Fruit fly (Drosophila melanogaster) whole organism, wandering third instar larva: Measurements from ENCODE around the gene Rab8.

Experiments used
- Abd-B ChIP-seq: fragments of >200 bp; optimal IDR thresholded peaks from 2 replicates; lab custom pipeline; 2017; ENCODE audit warnings: missing biosample characterization, missing genetic modification characterization
- CG32264 ChIP-seq: fragments of 200-800 bp; sonication (Bioruptor generic); optimal IDR thresholded peaks from 2 replicates; lab custom pipeline; 2016; ENCODE audit warnings: missing biosample characterization, missing genetic modification characterization
- CrebA ChIP-seq: fragments of 200-800 bp; sonication (Bioruptor generic); optimal IDR thresholded peaks from 2 replicates; lab custom pipeline; 2016; ENCODE audit warnings: missing biosample characterization, mild to moderate bottlenecking, missing genetic modification characterization, borderline replicate concordance
- Dfd ChIP-seq: fragments of >200 bp; optimal IDR thresholded peaks from 2 replicates; lab custom pipeline; 2017; ENCODE audit warnings: missing biosample characterization, missing genetic modification characterization
- Dif ChIP-seq: fragments of 200-275, 200-300 bp; sonication (Bioruptor generic); optimal IDR thresholded peaks from 2 replicates; lab custom pipeline; 2018; ENCODE audit warnings: missing biosample characterization, missing genetic modification characterization; ENCODE audit not compliant: partially characterized antibody
- GATAd ChIP-seq: sonication (Bioruptor generic); optimal IDR thresholded peaks from 2 replicates; lab custom pipeline; 2016; ENCODE audit warnings: missing biosample characterization, missing genetic modification characterization
- HLH106 ChIP-seq: fragments of 200-800 bp; optimal IDR thresholded peaks from 3 replicates; lab custom pipeline; 2019; ENCODE audit warnings: missing biosample characterization, mild to moderate bottlenecking, missing genetic modification characterization, moderate library complexity
- Hnf4 ChIP-seq: fragments of 200-800 bp; sonication (Bioruptor generic); optimal IDR thresholded peaks from 2 replicates; lab custom pipeline; 2016; ENCODE audit warnings: missing biosample characterization, mild to moderate bottlenecking, missing genetic modification characterization
- Hr78 ChIP-seq: fragments of >200 bp; optimal IDR thresholded peaks from 2 replicates; lab custom pipeline; 2017; ENCODE audit warnings: missing biosample characterization, missing genetic modification characterization
- Jra ChIP-seq: sonication (Bioruptor generic); optimal IDR thresholded peaks from 2 replicates; lab custom pipeline; 2016; ENCODE audit warnings: missing biosample characterization, missing genetic modification characterization
- Mio ChIP-seq: sonication (Bioruptor generic); optimal IDR thresholded peaks from 2 replicates; lab custom pipeline; 2016; ENCODE audit warnings: missing biosample characterization, missing genetic modification characterization
- Myc ChIP-seq: fragments of >200 bp; optimal IDR thresholded peaks from 2 replicates; lab custom pipeline; 2017
- N ChIP-seq: fragments of >200 bp; optimal IDR thresholded peaks from 2 replicates; lab custom pipeline; 2018; ENCODE audit warnings: missing biosample characterization, missing external identifiers, missing genetic modification characterization
- OdsH ChIP-seq: fragments of 200-800 bp; sonication (Bioruptor generic); optimal IDR thresholded peaks from 2 replicates; lab custom pipeline; 2016; ENCODE audit warnings: missing biosample characterization, mild to moderate bottlenecking, missing genetic modification characterization
- Rel ChIP-seq, 2 experiments: fragments of 200-800 bp; sonication (Bioruptor generic) in 1 of 2; optimal IDR thresholded peaks; 2 replicates in 1 of 2; 3 replicates in 1 of 2; lab custom pipeline; 2016 to 2019; ENCODE audit warnings: mild to moderate bottlenecking in 2 of 2, missing biosample characterization in 2 of 2, missing genetic modification characterization in 2 of 2, moderate library complexity in 1 of 2
- Sp1 ChIP-seq: fragments of 200-800 bp; sonication (Bioruptor generic); optimal IDR thresholded peaks from 3 replicates; lab custom pipeline; 2019; ENCODE audit warnings: missing biosample characterization, mild to moderate bottlenecking, missing genetic modification characterization, moderate library complexity
- Vsx2 ChIP-seq: fragments of 200-300, 225-300 bp; sonication (Bioruptor generic); optimal IDR thresholded peaks from 2 replicates; lab custom pipeline; 2018; ENCODE audit warnings: missing biosample characterization, missing genetic modification characterization; ENCODE audit not compliant: partially characterized antibody
- br ChIP-seq: fragments of 200-800 bp; sonication (Bioruptor generic); optimal IDR thresholded peaks from 2 replicates; lab custom pipeline; 2016; ENCODE audit warnings: missing biosample characterization, missing genetic modification characterization
- brk ChIP-seq: fragments of 200-800 bp; sonication (Bioruptor generic); optimal IDR thresholded peaks from 2 replicates; lab custom pipeline; 2016; ENCODE audit warnings: missing biosample characterization, mild to moderate bottlenecking, missing genetic modification characterization
- dl ChIP-seq, 2 experiments: fragments of 175-275, 200-275 bp in 1 of 2; fragments of 200-275 bp in 1 of 2; sonication (Bioruptor generic); optimal IDR thresholded peaks; lab custom pipeline; 2018; ENCODE audit warnings: mild to moderate bottlenecking in 2 of 2, missing biosample characterization in 2 of 2, missing genetic modification characterization in 2 of 2, moderate library complexity in 2 of 2; ENCODE audit not compliant: partially characterized antibody in 2 of 2, insufficient read depth in 1 of 2
- dmrt93B ChIP-seq: fragments of 200-800 bp; sonication (Bioruptor generic); optimal IDR thresholded peaks from 2 replicates; lab custom pipeline; 2018; ENCODE audit warnings: missing biosample characterization, mild to moderate bottlenecking, missing genetic modification characterization
- dsf ChIP-seq: sonication (Bioruptor generic); optimal IDR thresholded peaks from 2 replicates; lab custom pipeline; 2016; ENCODE audit warnings: missing biosample characterization, missing genetic modification characterization, borderline replicate concordance
- ey ChIP-seq: fragments of 200-800 bp; sonication (Bioruptor generic); optimal IDR thresholded peaks from 2 replicates; lab custom pipeline; 2016; ENCODE audit warnings: missing biosample characterization, missing genetic modification characterization
- foxo ChIP-seq, 2 experiments: fragments of 200-800 bp; sonication (Bioruptor generic); optimal IDR thresholded peaks; 2 replicates in 1 of 2; 3 replicates in 1 of 2; lab custom pipeline; 2016 to 2017; ENCODE audit warnings: missing biosample characterization in 2 of 2, missing genetic modification characterization in 2 of 2
- fru ChIP-seq: fragments of 200-800 bp; sonication (Bioruptor generic); optimal IDR thresholded peaks from 3 replicates; lab custom pipeline; 2016; ENCODE audit warnings: missing biosample characterization, mild to moderate bottlenecking, missing genetic modification characterization
- h ChIP-seq: fragments of 200-800 bp; sonication (Bioruptor generic); optimal IDR thresholded peaks from 3 replicates; lab custom pipeline; 2016; ENCODE audit warnings: missing biosample characterization, mild to moderate bottlenecking, missing genetic modification characterization
- lola ChIP-seq: fragments of >200 bp; optimal IDR thresholded peaks from 2 replicates; lab custom pipeline; 2017; ENCODE audit warnings: missing biosample characterization, missing genetic modification characterization
- pan ChIP-seq: fragments of >200 bp; optimal IDR thresholded peaks from 2 replicates; lab custom pipeline; 2017
- psq ChIP-seq: fragments of 200-800 bp; sonication (Bioruptor generic); optimal IDR thresholded peaks from 3 replicates; lab custom pipeline; 2017; ENCODE audit warnings: missing biosample characterization, mild to moderate bottlenecking, missing genetic modification characterization, moderate library complexity
- rgr ChIP-seq: fragments of 200-800 bp; sonication (Bioruptor generic); optimal IDR thresholded peaks from 3 replicates; lab custom pipeline; 2016; ENCODE audit warnings: missing biosample characterization, mild to moderate bottlenecking, missing genetic modification characterization
- sage ChIP-seq: fragments of 200-800 bp; sonication (Bioruptor generic); optimal IDR thresholded peaks from 2 replicates; lab custom pipeline; 2016; ENCODE audit warnings: missing biosample characterization, mild to moderate bottlenecking, missing genetic modification characterization
- sv ChIP-seq: fragments of 200-800 bp; sonication (Bioruptor generic); optimal IDR thresholded peaks from 3 replicates; lab custom pipeline; 2016; ENCODE audit warnings: missing biosample characterization, missing genetic modification characterization
- tai ChIP-seq: sonication (Bioruptor generic); optimal IDR thresholded peaks from 2 replicates; lab custom pipeline; 2016; ENCODE audit warnings: missing biosample characterization, missing genetic modification characterization
- usp ChIP-seq: fragments of >200 bp; optimal IDR thresholded peaks from 2 replicates; lab custom pipeline; 2017; ENCODE audit warnings: missing biosample characterization, missing genetic modification characterization
- woc ChIP-seq: sonication (Bioruptor generic); optimal IDR thresholded peaks from 2 replicates; lab custom pipeline; 2016; ENCODE audit warnings: missing biosample characterization, mild to moderate bottlenecking, missing genetic modification characterization

The Rab8 gene

dm6 chr3L:19913328-19913936 lies 42.6 kb upstream of the Rab8 start, which contains the start of gene Mtr3:
Gene Mtr3 (minus strand): TSS chr3L:19913715.
- TF ChIP-seq OdsH (GFP tag; lab: Kevin White, UChicago) (no peak), N (GFP tag; lab: Kevin White, UChicago) (no peak), Sp1 (GFP tag; lab: Kevin White, UChicago) (no peak), dl (GFP tag; optimal IDR thresholded peaks at IDR 0.05; lab: Kevin White, UChicago; ENCODE audit: insufficient read depth in 1 of 2, partially characterized antibody in 2 of 2) (no peak), Rel (GFP tag; optimal IDR thresholded peaks at IDR 0.05; lab: Kevin White, UChicago) (no peak), Rel (tag; optimal IDR thresholded peaks at IDR 0.05; lab: Kevin White, UChicago) (no peak), brk (GFP tag; lab: Kevin White, UChicago) (no peak), fru (no peak), ey (GFP tag; lab: Kevin White, UChicago) (no peak), sage (GFP tag; lab: Kevin White, UChicago) (no peak), Abd-B (GFP tag; lab: Kevin White, UChicago) (no peak), Hr78 (GFP tag; lab: Kevin White, UChicago) (no peak), Hnf4 (GFP tag; lab: Kevin White, UChicago) (no peak), pan (no peak), br (GFP tag; lab: Kevin White, UChicago) (no peak), Myc (lab: Kevin White, UChicago) (no peak), Dfd (no peak), dsf (GFP tag; lab: Kevin White, UChicago) (no peak), Vsx2 (GFP tag; lab: Kevin White, UChicago) (no peak), woc (GFP tag; lab: Kevin White, UChicago) (no peak), Jra (GFP tag; lab: Kevin White, UChicago) (no peak)

- TF ChIP-seq Rel (GFP tag; optimal IDR thresholded peaks at IDR 0.05; lab: Kevin White, UChicago) (no peak), Rel (tag; optimal IDR thresholded peaks at IDR 0.05; lab: Kevin White, UChicago) (peak; percentile 58), Dif (peak; percentile 53), usp (no peak), rgr (GFP tag; lab: Kevin White, UChicago) (no peak), foxo (GFP tag; optimal IDR thresholded peaks at IDR 0.05; lab: Kevin White, UChicago) (no peak), sv (GFP tag; lab: Kevin White, UChicago) (no peak), Sp1 (GFP tag; lab: Kevin White, UChicago) (peak; percentile 42), woc (GFP tag; lab: Kevin White, UChicago) (no peak), h (GFP tag; lab: Kevin White, UChicago) (no peak), brk (GFP tag; lab: Kevin White, UChicago) (no peak), dmrt93B (GFP tag; lab: Kevin White, UChicago) (no peak), lola (GFP tag; lab: Kevin White, UChicago) (no peak)
These were observed 39.2 kb upstream of the Rab8 start, which contains the start of the genes Mi-2 and Prp3 for dm6 chr3L:19910054-19910414. Gene Mi-2 (minus strand): TSS chr3L:19910215. Gene Prp3 (plus strand): TSS chr3L:19910300.

- TF ChIP-seq Abd-B (GFP tag; lab: Kevin White, UChicago) (no peak), Sp1 (GFP tag; lab: Kevin White, UChicago) (peak; percentile 26), fru (no peak), usp (no peak), h (GFP tag; lab: Kevin White, UChicago) (no peak), Dfd (no peak), Rel (GFP tag; optimal IDR thresholded peaks at IDR 0.05; lab: Kevin White, UChicago) (no peak), Rel (tag; optimal IDR thresholded peaks at IDR 0.05; lab: Kevin White, UChicago) (peak; percentile 38), Mio (no peak), dsf (GFP tag; lab: Kevin White, UChicago) (no peak), br (GFP tag; lab: Kevin White, UChicago) (no peak), rgr (GFP tag; lab: Kevin White, UChicago) (peak; percentile 46), GATAd (GFP tag; lab: Kevin White, UChicago) (no peak), Hr78 (GFP tag; lab: Kevin White, UChicago) (no peak), CrebA (no peak), sage (GFP tag; lab: Kevin White, UChicago) (no peak), HLH106 (peak; percentile 34), psq (GFP tag; lab: Kevin White, UChicago) (peak; percentile 96), Myc (lab: Kevin White, UChicago) (no peak), pan (no peak), OdsH (GFP tag; lab: Kevin White, UChicago) (no peak), CG32264 (GFP tag; lab: Kevin White, UChicago) (no peak), tai (GFP tag; lab: Kevin White, UChicago) (no peak), N (GFP tag; lab: Kevin White, UChicago) (no peak)
- TF ChIP-seq, all 38 proteins: peak for 5
These were observed 38.6 kb upstream of the Rab8 start for dm6 chr3L:19909234-19910053.
